Worm (Caenorhabditis elegans) whole organism, young adult: Measurements from ENCODE around the gene nhl-3.
"Not testable (repeated sequence)": the region's sequence is repeated elsewhere in the genome, so short reads cannot be mapped to it uniquely, and the experiment has no call there.

Experiments
- B0261.1 ChIP-seq: sonication (generic microtip); optimal IDR thresholded peaks from 2 replicates; lab custom pipeline; 2016; ENCODE audit warnings: mild to moderate bottlenecking, missing genetic modification characterization, moderate library complexity, missing compliant biosample characterization
- B0336.3 ChIP-seq: fragments of 200-800 bp; sonication (Bioruptor generic); IDR thresholded peaks from 2 replicates; pipeline ENCODE4 v1.3.6; 2022; ENCODE audit warnings: missing genetic modification characterization, missing compliant biosample characterization
- C17E4.6 ChIP-seq: fragments of 200-800 bp; sonication (Bioruptor generic); IDR thresholded peaks from 2 replicates; pipeline ENCODE4 v1.3.6; 2022; ENCODE audit warnings: missing genetic modification reagents, missing genetic modification characterization, missing compliant biosample characterization
- D2030.7 ChIP-seq: fragments of 200-800 bp; sonication (Bioruptor generic); IDR thresholded peaks from 2 replicates; pipeline ENCODE4 v1.3.6; 2022; ENCODE audit warnings: missing genetic modification reagents, missing genetic modification characterization, missing compliant biosample characterization
- F22D6.2 ChIP-seq: sonication (generic microtip); optimal IDR thresholded peaks from 2 replicates; lab custom pipeline; 2016; ENCODE audit warnings: mild to moderate bottlenecking, missing genetic modification characterization, missing compliant biosample characterization
- F33H1.4 ChIP-seq: fragments of 200-800 bp; sonication (Bioruptor generic); IDR thresholded peaks from 2 replicates; pipeline ENCODE4 v1.3.6; 2022; ENCODE audit warnings: missing genetic modification reagents, missing genetic modification characterization, missing compliant biosample characterization
- F39B2.1 ChIP-seq: fragments of 200-800 bp; sonication (Bioruptor generic); IDR thresholded peaks from 2 replicates; pipeline ENCODE4 v1.3.6; 2022; ENCODE audit warnings: missing genetic modification reagents, missing genetic modification characterization, missing compliant biosample characterization
- F52B5.7 ChIP-seq: sonication (generic microtip); optimal IDR thresholded peaks from 2 replicates; lab custom pipeline; 2016; ENCODE audit warnings: mild to moderate bottlenecking, missing genetic modification characterization, missing compliant biosample characterization
- F55B11.4 ChIP-seq: sonication (generic microtip); optimal IDR thresholded peaks from 2 replicates; lab custom pipeline; 2016; ENCODE audit warnings: missing compliant biosample characterization, missing genetic modification characterization, borderline replicate concordance; ENCODE audit not compliant: insufficient read depth
- F57A8.1 ChIP-seq: fragments of 200-800 bp; sonication (Bioruptor generic); optimal IDR thresholded peaks from 2 replicates; lab custom pipeline; 2018; ENCODE audit warnings: mild to moderate bottlenecking, missing genetic modification characterization, moderate library complexity, missing compliant biosample characterization
- K11D2.4 ChIP-seq: fragments of 200-800 bp; sonication (Bioruptor generic); IDR thresholded peaks from 2 replicates; pipeline ENCODE4 v1.3.6; 2022; ENCODE audit warnings: missing genetic modification reagents, missing genetic modification characterization, missing compliant biosample characterization
- T07F8.4 ChIP-seq: sonication (generic microtip); optimal IDR thresholded peaks from 2 replicates; lab custom pipeline; 2016; ENCODE audit warnings: mild to moderate bottlenecking, missing genetic modification characterization, moderate library complexity, missing compliant biosample characterization
- ama-1 ChIP-seq, 3 experiments: fragments of 150-350 bp in 1 of 3; sonication (generic microtip) in 2 of 3; optimal IDR thresholded peaks; 2 replicates each; lab custom pipeline; 2014 to 2018; ENCODE audit warnings: missing biosample characterization in 2 of 3, missing genetic modification characterization in 2 of 3, missing genetic modification reagents in 2 of 3
- aptf-2 ChIP-seq: fragments of 200-800 bp; sonication (Bioruptor generic); conservative IDR thresholded peaks from 2 replicates; pipeline ENCODE4 v1.3.6; 2022; ENCODE audit warnings: missing genetic modification reagents, missing genetic modification characterization, missing compliant biosample characterization
- attf-3 ChIP-seq: fragments of 200-800 bp; sonication (Bioruptor generic); conservative IDR thresholded peaks from 2 replicates; pipeline ENCODE4 v1.3.6; 2022; ENCODE audit warnings: missing genetic modification reagents, missing genetic modification characterization, missing compliant biosample characterization
- attf-5 ChIP-seq: fragments of 200-800 bp; sonication (Bioruptor generic); optimal IDR thresholded peaks from 2 replicates; lab custom pipeline; 2018; ENCODE audit warnings: mild to moderate bottlenecking, missing genetic modification characterization, missing compliant biosample characterization
- egl-18 ChIP-seq: fragments of 200-800 bp; sonication (Bioruptor generic); IDR thresholded peaks from 2 replicates; pipeline ENCODE4 v1.3.6; 2022; ENCODE audit warnings: missing genetic modification reagents, missing genetic modification characterization, missing compliant biosample characterization
- egl-44 ChIP-seq: fragments of 200-800 bp; sonication (Bioruptor generic); IDR thresholded peaks from 2 replicates; pipeline ENCODE4 v1.3.6; 2022; ENCODE audit warnings: missing genetic modification reagents, missing genetic modification characterization, missing compliant biosample characterization
- egrh-3 ChIP-seq: fragments of 200-800 bp; sonication (Bioruptor generic); IDR thresholded peaks from 2 replicates; pipeline ENCODE4 v1.3.6; 2022; ENCODE audit warnings: missing genetic modification reagents, missing genetic modification characterization, missing compliant biosample characterization
- fkh-3 ChIP-seq: sonication (generic microtip); optimal IDR thresholded peaks from 2 replicates; lab custom pipeline; 2016; ENCODE audit warnings: mild to moderate bottlenecking, missing genetic modification characterization, missing compliant biosample characterization
- him-1 ChIP-seq: sonication (generic microtip); optimal IDR thresholded peaks from 2 replicates; lab custom pipeline; 2016; ENCODE audit warnings: missing genotype, missing genetic modification reagents, missing genetic modification characterization, missing compliant biosample characterization
- let-526 ChIP-seq: fragments of 200-800 bp; sonication (Bioruptor generic); IDR thresholded peaks from 2 replicates; pipeline ENCODE4 v1.3.6; 2022; ENCODE audit warnings: missing genetic modification reagents, missing genetic modification characterization, missing compliant biosample characterization
- lir-1 ChIP-seq: fragments of 200-800 bp; sonication (Bioruptor generic); conservative IDR thresholded peaks from 2 replicates; pipeline ENCODE4 v1.3.6; 2022; ENCODE audit warnings: missing genetic modification reagents, missing genetic modification characterization, missing compliant biosample characterization
- madf-6 ChIP-seq: fragments of 200-800 bp; sonication (Bioruptor generic); IDR thresholded peaks from 2 replicates; pipeline ENCODE4 v1.3.6; 2022; ENCODE audit warnings: missing genetic modification reagents, missing genetic modification characterization, missing compliant biosample characterization
- mes-4 ChIP-seq: sonication (generic microtip); optimal IDR thresholded peaks from 2 replicates; lab custom pipeline; 2016; ENCODE audit warnings: missing genotype, missing genetic modification characterization, missing compliant biosample characterization
- nfya-2 ChIP-seq: fragments of 200-800 bp; sonication (Bioruptor generic); IDR thresholded peaks from 2 replicates; pipeline ENCODE4 v1.3.6; 2022; ENCODE audit warnings: missing genetic modification reagents, missing genetic modification characterization, missing compliant biosample characterization
- nhr-80 ChIP-seq: sonication (generic microtip); optimal IDR thresholded peaks from 2 replicates; lab custom pipeline; 2016; ENCODE audit warnings: missing genetic modification characterization, missing compliant biosample characterization
- nhr-90 ChIP-seq: sonication (generic microtip); optimal IDR thresholded peaks from 2 replicates; lab custom pipeline; 2016; ENCODE audit warnings: missing genotype, mild to moderate bottlenecking, missing genetic modification characterization, missing compliant biosample characterization
- repo-1 ChIP-seq: sonication (generic microtip); optimal IDR thresholded peaks from 2 replicates; lab custom pipeline; 2017; ENCODE audit warnings: mild to moderate bottlenecking, missing genetic modification characterization, missing compliant biosample characterization
- sea-2 ChIP-seq: fragments of 200-800 bp; sonication (Bioruptor generic); IDR thresholded peaks from 2 replicates; pipeline ENCODE4 v1.3.6; 2022; ENCODE audit warnings: missing genetic modification characterization, missing compliant biosample characterization
- snpc-1.3 ChIP-seq: sonication (generic microtip); optimal IDR thresholded peaks from 2 replicates; lab custom pipeline; 2017; ENCODE audit warnings: missing genetic modification characterization, mild to moderate bottlenecking, missing compliant biosample characterization, antibody characterized with exemption, moderate library complexity, missing genotype, missing genetic modification reagents; ENCODE audit not compliant: insufficient read depth
- snpc-3.4 ChIP-seq: sonication (generic microtip); optimal IDR thresholded peaks from 2 replicates; lab custom pipeline; 2017; ENCODE audit warnings: missing genetic modification characterization, mild to moderate bottlenecking, missing compliant biosample characterization, antibody characterized with exemption, moderate library complexity, missing genotype, missing genetic modification reagents
- tlf-1 ChIP-seq: fragments of 200-800 bp; sonication (Bioruptor generic); optimal IDR thresholded peaks from 2 replicates; lab custom pipeline; 2018; ENCODE audit warnings: mild to moderate bottlenecking, missing genetic modification characterization, missing compliant biosample characterization
- unc-130 ChIP-seq: sonication (generic microtip); optimal IDR thresholded peaks from 2 replicates; lab custom pipeline; 2016; ENCODE audit warnings: missing genetic modification reagents, missing genetic modification characterization, missing compliant biosample characterization
- zim-3 ChIP-seq: sonication (generic microtip); optimal IDR thresholded peaks from 2 replicates; lab custom pipeline; 2017; ENCODE audit warnings: mild to moderate bottlenecking, missing genetic modification characterization, moderate library complexity, missing compliant biosample characterization
- ztf-18 ChIP-seq: sonication (generic microtip); optimal IDR thresholded peaks from 2 replicates; lab custom pipeline; 2016; ENCODE audit warnings: missing genotype, mild to moderate bottlenecking, missing genetic modification characterization, missing compliant biosample characterization
- ztf-6 ChIP-seq: fragments of 200-800 bp; sonication (Bioruptor generic); IDR thresholded peaks from 2 replicates; pipeline ENCODE4 v1.3.6; 2022; ENCODE audit warnings: missing genetic modification reagents, missing genetic modification characterization, missing compliant biosample characterization

nhl-3 gene

ce11 chrII:614701-615100 lies 12.8 kb upstream of the nhl-3 start:
- TF ChIP-seq F55B11.4: no peak
- no peak for TF ChIP-seq F57A8.1 (GFP tag; lab: Kevin White, UChicago)
- TF ChIP-seq fkh-3 (tag; lab: Kevin White, UChicago): no peak
- no peak for TF ChIP-seq F52B5.7 (tag; lab: Kevin White, UChicago)
- no peak for TF ChIP-seq attf-5 (GFP tag; lab: Kevin White, UChicago)
- TF ChIP-seq snpc-3.4 (tag; lab: Kevin White, UChicago): no peak
- TF ChIP-seq ztf-18: no peak
- no peak for TF ChIP-seq egl-18

- TF ChIP-seq B0336.3, C17E4.6, F33H1.4 (GFP tag; lab: Robert Waterston, UW): not testable (repeated sequence)
Measured at ce11 chrII:612361-612760, 10.4 kb upstream of the nhl-3 start, which contains the start of gene clec-118. TSS of gene clec-118 (minus strand) at chrII:612461.

- TF ChIP-seq F52B5.7 (tag; lab: Kevin White, UChicago): no peak
- TF ChIP-seq aptf-2: no peak
- TF ChIP-seq egrh-3: no peak
- no peak for TF ChIP-seq egl-44 (GFP tag; lab: Robert Waterston, UW)
- TF ChIP-seq repo-1 (tag; lab: Kevin White, UChicago): no peak
Measured at ce11 chrII:608757-609156, 6.8 kb upstream of the nhl-3 start, which contains the start of gene W04H10.1. TSS of gene W04H10.1 (plus strand) at chrII:609057.

ce11 chrII:608341-608740 lies 6.4 kb upstream of the nhl-3 start, which contains the start of gene W04H10.6:
TSS of gene W04H10.6 (minus strand) at chrII:608441.
- TF ChIP-seq D2030.7 (no peak), C17E4.6 (GFP tag; lab: Robert Waterston, UW) (no peak), him-1 (tag; lab: Kevin White, UChicago) (no peak), sea-2 (GFP tag; lab: Robert Waterston, UW) (no peak), F39B2.1 (GFP tag; lab: Robert Waterston, UW) (no peak), B0261.1 (no peak), nhr-90 (tag; lab: Kevin White, UChicago) (no peak), madf-6 (GFP tag; lab: Robert Waterston, UW) (no peak), snpc-1.3 (tag; lab: Kevin White, UChicago) (no peak)
- TF ChIP-seq, all 124 proteins: peak for 0

- TF ChIP-seq attf-3 (GFP tag; lab: Robert Waterston, UW): no peak
- TF ChIP-seq zim-3 (tag; lab: Kevin White, UChicago): no peak
- no peak for TF ChIP-seq egrh-3
- TF ChIP-seq nhr-90 (tag; lab: Kevin White, UChicago): no peak
- no peak for TF ChIP-seq F55B11.4
- TF ChIP-seq, all 124 proteins: peak for 0
Measured at ce11 chrII:606033-606432, 4.1 kb upstream of the nhl-3 start, which contains the start of gene W04H10.5. TSS of gene W04H10.5 (plus strand) at chrII:606333.

- no peak for TF ChIP-seq fkh-3 (tag; lab: Kevin White, UChicago)
- TF ChIP-seq tlf-1 (GFP tag; lab: Kevin White, UChicago): no peak
- TF ChIP-seq unc-130: no peak
- no peak for TF ChIP-seq mes-4 (tag; lab: Kevin White, UChicago)
- TF ChIP-seq K11D2.4 (GFP tag; lab: Robert Waterston, UW): no peak
- TF ChIP-seq egrh-3: no peak
- TF ChIP-seq nfya-2: no peak
- TF ChIP-seq F22D6.2 (tag; lab: Kevin White, UChicago): no peak
- TF ChIP-seq ztf-6: no peak
- TF ChIP-seq lir-1 (GFP tag; lab: Robert Waterston, UW): no peak
- no peak for TF ChIP-seq ama-1 (optimal IDR thresholded peaks at IDR 0.05; lab: Kevin White, UChicago)
- no peak for TF ChIP-seq ama-1 (GFP tag; optimal IDR thresholded peaks at IDR 0.05; lab: Kevin White, UChicago)
- no peak for TF ChIP-seq T07F8.4
- no peak for TF ChIP-seq sea-2 (GFP tag; lab: Robert Waterston, UW)
- no peak for TF ChIP-seq attf-5 (GFP tag; lab: Kevin White, UChicago)
- no peak for TF ChIP-seq let-526 (GFP tag; lab: Robert Waterston, UW)
- no peak for TF ChIP-seq nhr-80 (tag; lab: Kevin White, UChicago)
- no peak for TF ChIP-seq him-1 (tag; lab: Kevin White, UChicago)
Measured at ce11 chrII:605267-605666, 3.3 kb upstream of the nhl-3 start, which contains the start of gene W04H10.2. TSS of gene W04H10.2 (plus strand) at chrII:605567.
